Worm (Caenorhabditis elegans) whole organism, young adult: ENCODE results near the gene M18.6.

ENCODE experiments used
- B0019.2 ChIP-seq: fragments of 200-800 bp; sonication (Bioruptor generic); conservative IDR thresholded peaks from 2 replicates; pipeline ENCODE4 v1.3.6; 2022; ENCODE audit warnings: missing genetic modification reagents, missing genetic modification characterization, missing compliant biosample characterization
- D2030.7 ChIP-seq: fragments of 200-800 bp; sonication (Bioruptor generic); IDR thresholded peaks from 2 replicates; pipeline ENCODE4 v1.3.6; 2022; ENCODE audit warnings: missing genetic modification reagents, missing genetic modification characterization, missing compliant biosample characterization
- F22D6.2 ChIP-seq: sonication (generic microtip); optimal IDR thresholded peaks from 2 replicates; lab custom pipeline; 2016; ENCODE audit warnings: mild to moderate bottlenecking, missing genetic modification characterization, missing compliant biosample characterization
- F39B2.1 ChIP-seq: fragments of 200-800 bp; sonication (Bioruptor generic); IDR thresholded peaks from 2 replicates; pipeline ENCODE4 v1.3.6; 2022; ENCODE audit warnings: missing genetic modification reagents, missing genetic modification characterization, missing compliant biosample characterization
- F55B11.4 ChIP-seq: sonication (generic microtip); optimal IDR thresholded peaks from 2 replicates; lab custom pipeline; 2016; ENCODE audit warnings: missing compliant biosample characterization, missing genetic modification characterization, borderline replicate concordance; ENCODE audit not compliant: insufficient read depth
- K11D2.4 ChIP-seq: fragments of 200-800 bp; sonication (Bioruptor generic); IDR thresholded peaks from 2 replicates; pipeline ENCODE4 v1.3.6; 2022; ENCODE audit warnings: missing genetic modification reagents, missing genetic modification characterization, missing compliant biosample characterization
- K12H6.12 ChIP-seq: fragments of 200-800 bp; sonication (Bioruptor generic); optimal IDR thresholded peaks from 2 replicates; lab custom pipeline; 2018; ENCODE audit warnings: mild to moderate bottlenecking, missing genetic modification characterization, missing compliant biosample characterization
- Y53F4B.3 ChIP-seq: fragments of 200-800 bp; sonication (Bioruptor generic); IDR thresholded peaks from 2 replicates; pipeline ENCODE4 v1.3.6; 2022; ENCODE audit warnings: missing genetic modification reagents, missing genetic modification characterization, missing compliant biosample characterization
- Y53G8AR.9 ChIP-seq: fragments of 200-800 bp; sonication (Bioruptor generic); conservative IDR thresholded peaks from 2 replicates; pipeline ENCODE4 v1.3.6; 2022; ENCODE audit warnings: missing genetic modification reagents, missing genetic modification characterization, missing compliant biosample characterization
- Y79H2A.3 ChIP-seq: fragments of 200-800 bp; sonication (Bioruptor generic); conservative IDR thresholded peaks from 2 replicates; pipeline ENCODE4 v1.3.6; 2022; ENCODE audit warnings: missing genetic modification reagents, missing genetic modification characterization, missing compliant biosample characterization
- Y95B8A.8 ChIP-seq: fragments of 200-800 bp; sonication (Bioruptor generic); IDR thresholded peaks from 2 replicates; pipeline ENCODE4 v1.3.6; 2022; ENCODE audit warnings: missing genetic modification reagents, missing genetic modification characterization, missing compliant biosample characterization
- akir-1 ChIP-seq: fragments of 200-800 bp; sonication (Bioruptor generic); optimal IDR thresholded peaks from 2 replicates; lab custom pipeline; 2018; ENCODE audit warnings: mild to moderate bottlenecking, missing genetic modification characterization, moderate library complexity, missing compliant biosample characterization
- ama-1 ChIP-seq, 3 experiments: fragments of 150-350 bp in 1 of 3; sonication (generic microtip) in 2 of 3; optimal IDR thresholded peaks; 2 replicates each; lab custom pipeline; 2014 to 2018; ENCODE audit warnings: missing biosample characterization in 2 of 3, missing genetic modification characterization in 2 of 3, missing genetic modification reagents in 2 of 3
- aptf-3 ChIP-seq: fragments of 200-800 bp; sonication (Bioruptor generic); IDR thresholded peaks from 2 replicates; pipeline ENCODE4 v1.3.6; 2022; ENCODE audit warnings: missing genetic modification characterization, missing compliant biosample characterization
- athp-1 ChIP-seq: sonication (generic microtip); optimal IDR thresholded peaks from 2 replicates; lab custom pipeline; 2017; ENCODE audit warnings: mild to moderate bottlenecking, missing genetic modification characterization, missing compliant biosample characterization
- attf-6 ChIP-seq: fragments of 200-800 bp; sonication (Bioruptor generic); IDR thresholded peaks from 2 replicates; pipeline ENCODE4 v1.3.6; 2022; ENCODE audit warnings: missing genetic modification reagents, missing genetic modification characterization, missing compliant biosample characterization
- cebp-1 ChIP-seq, 2 experiments: fragments of 200-800 bp in 1 of 2; sonication (Bioruptor generic) in 1 of 2; sonication (generic microtip) in 1 of 2; IDR thresholded peaks in 1 of 2; optimal IDR thresholded peaks in 1 of 2; 2 replicates each; pipeline versions ENCODE4 v1.3.6 to Lab custom; 2017 to 2022; ENCODE audit warnings: missing compliant biosample characterization in 2 of 2, missing genetic modification characterization in 2 of 2, mild to moderate bottlenecking in 1 of 2, missing genetic modification reagents in 1 of 2, moderate library complexity in 1 of 2
- ceh-79 ChIP-seq: sonication (generic microtip); optimal IDR thresholded peaks from 2 replicates; lab custom pipeline; 2017; ENCODE audit warnings: mild to moderate bottlenecking, missing genetic modification characterization, missing compliant biosample characterization
- dpl-1 ChIP-seq: fragments of 150-350 bp; optimal IDR thresholded peaks from 2 replicates; lab custom pipeline; 2014; ENCODE audit warnings: missing biosample characterization, missing genetic modification reagents, missing genetic modification characterization
- ekl-4 ChIP-seq: fragments of 200-800 bp; sonication (Bioruptor generic); IDR thresholded peaks from 2 replicates; pipeline ENCODE4 v1.3.6; 2022; ENCODE audit warnings: missing genetic modification reagents, missing genetic modification characterization, missing compliant biosample characterization
- hmg-1.2 ChIP-seq: fragments of 200-800 bp; sonication (Bioruptor generic); IDR thresholded peaks from 2 replicates; pipeline ENCODE4 v1.3.6; 2022; ENCODE audit warnings: missing genetic modification reagents, missing genetic modification characterization, missing compliant biosample characterization
- hrde-1 ChIP-seq: sonication (generic microtip); optimal IDR thresholded peaks from 2 replicates; lab custom pipeline; 2016; ENCODE audit warnings: missing genetic modification characterization, mild to moderate bottlenecking, missing compliant biosample characterization, moderate library complexity, missing genotype, missing genetic modification reagents, borderline replicate concordance
- hsf-1 ChIP-seq: fragments of 200-800 bp; sonication (Bioruptor generic); IDR thresholded peaks from 2 replicates; pipeline ENCODE4 v1.3.6; 2022; ENCODE audit warnings: missing genetic modification reagents, missing genetic modification characterization, missing compliant biosample characterization
- lin-26 ChIP-seq: fragments of 200-800 bp; sonication (Bioruptor generic); IDR thresholded peaks from 2 replicates; pipeline ENCODE4 v1.3.6; 2022; ENCODE audit warnings: missing genetic modification reagents, missing genetic modification characterization, missing compliant biosample characterization
- lin-40 ChIP-seq: sonication (generic microtip); optimal IDR thresholded peaks from 2 replicates; lab custom pipeline; 2016; ENCODE audit warnings: missing genetic modification characterization, mild to moderate bottlenecking, missing compliant biosample characterization, missing genotype, missing genetic modification reagents
- lsl-1 ChIP-seq: fragments of 200-800 bp; sonication (Bioruptor generic); optimal IDR thresholded peaks from 2 replicates; lab custom pipeline; 2018; ENCODE audit warnings: mild to moderate bottlenecking, missing genetic modification characterization, moderate library complexity, missing compliant biosample characterization
- madf-3 ChIP-seq: fragments of 200-800 bp; sonication (Bioruptor generic); IDR thresholded peaks from 2 replicates; pipeline ENCODE4 v1.3.6; 2022; ENCODE audit warnings: missing genetic modification reagents, missing genetic modification characterization, missing compliant biosample characterization
- madf-6 ChIP-seq: fragments of 200-800 bp; sonication (Bioruptor generic); IDR thresholded peaks from 2 replicates; pipeline ENCODE4 v1.3.6; 2022; ENCODE audit warnings: missing genetic modification reagents, missing genetic modification characterization, missing compliant biosample characterization
- nhr-120 ChIP-seq: fragments of 200-800 bp; sonication (Bioruptor generic); IDR thresholded peaks from 2 replicates; pipeline ENCODE4 v1.3.6; 2022; ENCODE audit warnings: missing genetic modification characterization, missing compliant biosample characterization
- nhr-80 ChIP-seq: sonication (generic microtip); optimal IDR thresholded peaks from 2 replicates; lab custom pipeline; 2016; ENCODE audit warnings: missing genetic modification characterization, missing compliant biosample characterization
- pbrm-1 ChIP-seq: fragments of 200-800 bp; sonication (Bioruptor generic); IDR thresholded peaks from 2 replicates; pipeline ENCODE4 v1.3.6; 2022; ENCODE audit warnings: missing genetic modification reagents, missing genetic modification characterization, missing compliant biosample characterization
- rec-8 ChIP-seq, 2 experiments: sonication (generic microtip); optimal IDR thresholded peaks; 2 replicates each; lab custom pipeline; 2016; ENCODE audit warnings: mild to moderate bottlenecking in 2 of 2, missing genetic modification characterization in 2 of 2, missing genetic modification reagents in 2 of 2, missing genotype in 2 of 2, missing biosample characterization in 1 of 2, missing compliant biosample characterization in 1 of 2, moderate library complexity in 1 of 2
- snpc-3.4 ChIP-seq: sonication (generic microtip); optimal IDR thresholded peaks from 2 replicates; lab custom pipeline; 2017; ENCODE audit warnings: missing genetic modification characterization, mild to moderate bottlenecking, missing compliant biosample characterization, antibody characterized with exemption, moderate library complexity, missing genotype, missing genetic modification reagents
- snpc-4 ChIP-seq, 5 experiments: fragments of 150-350 bp in 1 of 5; sonication (generic microtip) in 4 of 5; optimal IDR thresholded peaks; 2 replicates each; lab custom pipeline; 2014 to 2018; ENCODE audit warnings: missing genetic modification characterization in 5 of 5, missing biosample characterization in 3 of 5, antibody characterized with exemption in 2 of 5, mild to moderate bottlenecking in 2 of 5, missing compliant biosample characterization in 2 of 5, missing genotype in 2 of 5, moderate library complexity in 2 of 5, missing genetic modification reagents in 1 of 5
- tbp1 ChIP-seq: fragments of 200-800 bp; sonication (Bioruptor generic); optimal IDR thresholded peaks from 2 replicates; lab custom pipeline; 2018; ENCODE audit warnings: mild to moderate bottlenecking, missing genetic modification characterization, missing compliant biosample characterization
- xnd-1 ChIP-seq: sonication (generic microtip); optimal IDR thresholded peaks from 2 replicates; lab custom pipeline; 2016; ENCODE audit warnings: missing genotype, missing genetic modification reagents, missing genetic modification characterization, missing compliant biosample characterization
- zfh-2 ChIP-seq: fragments of 200-800 bp; sonication (Bioruptor generic); conservative IDR thresholded peaks from 2 replicates; pipeline ENCODE4 v1.3.6; 2022; ENCODE audit warnings: missing genetic modification reagents, missing genetic modification characterization, missing compliant biosample characterization
- ztf-28 ChIP-seq: fragments of 200-800 bp; sonication (Bioruptor generic); IDR thresholded peaks from 2 replicates; pipeline ENCODE4 v1.3.6; 2022; ENCODE audit warnings: missing genetic modification reagents, missing genetic modification characterization, missing compliant biosample characterization
- ztf-6 ChIP-seq: fragments of 200-800 bp; sonication (Bioruptor generic); IDR thresholded peaks from 2 replicates; pipeline ENCODE4 v1.3.6; 2022; ENCODE audit warnings: missing genetic modification reagents, missing genetic modification characterization, missing compliant biosample characterization

Gene M18.6

ce11 chrIV:12122874-12123664 lies 2.0 kb downstream of the M18.6 start, which contains the start of gene aly-3:
Gene aly-3, plus strand, starts transcription at chrIV:12123282.
- TF ChIP-seq akir-1 (GFP tag; lab: Kevin White, UChicago) (no peak), madf-3 (GFP tag; lab: Robert Waterston, UW) (peak; percentile 89), hsf-1 (GFP tag; lab: Robert Waterston, UW) (no peak), aptf-3 (GFP tag; lab: Robert Waterston, UW) (no peak), D2030.7 (GFP tag; lab: Robert Waterston, UW) (no peak), cebp-1 (GFP tag; IDR thresholded peaks at IDR 0.05; lab: Robert Waterston, UW) (no peak), cebp-1 (tag; optimal IDR thresholded peaks at IDR 0.05; lab: Kevin White, UChicago) (peak; percentile 8), ama-1 (optimal IDR thresholded peaks at IDR 0.05; lab: Kevin White, UChicago) (no peak), ama-1 (GFP tag; optimal IDR thresholded peaks at IDR 0.05; lab: Kevin White, UChicago) (peak in 1 of 2 experiments; percentile 15), zfh-2 (no peak), nhr-80 (tag; lab: Kevin White, UChicago) (peak; percentile 6)

DNA sequence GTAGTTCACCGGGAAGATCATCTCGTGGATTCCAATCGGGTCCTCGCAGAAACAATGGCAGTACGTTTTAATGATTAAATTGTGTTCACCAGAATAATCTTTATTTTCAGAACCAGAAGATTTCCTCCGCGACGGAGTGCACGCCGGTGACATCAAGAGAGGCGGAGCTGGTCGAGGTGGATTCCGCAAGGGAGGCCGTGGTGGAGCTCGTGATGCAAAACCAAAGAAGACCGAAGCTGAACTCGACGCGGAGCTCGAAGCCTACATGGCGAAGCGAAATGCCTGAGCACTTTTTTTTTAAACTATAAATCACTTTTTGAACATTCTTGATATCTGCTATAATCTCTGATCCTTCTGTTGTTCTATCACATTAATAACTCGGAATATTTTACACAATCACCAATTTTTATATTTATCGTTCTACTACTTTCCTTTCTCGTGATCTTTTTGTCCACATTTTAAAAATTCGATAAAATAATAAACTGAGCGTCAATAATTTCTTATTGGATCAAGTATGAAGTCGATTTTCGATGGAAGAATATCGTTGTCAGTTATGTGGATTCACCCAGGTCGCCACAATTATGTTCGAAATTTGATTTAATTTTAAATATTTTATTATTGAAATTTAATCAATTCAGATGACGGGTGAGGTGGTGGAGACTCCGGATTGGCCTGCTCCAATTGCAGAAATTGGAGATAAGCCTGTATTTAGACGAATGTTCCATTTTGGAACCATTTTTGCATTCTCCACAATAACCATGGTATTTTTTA lies 3.4 kb downstream of the M18.6 start, which contains the start of gene dhhc-6:
Gene dhhc-6, plus strand, starts transcription at position 639 of the 771 bp plus-strand sequence.
- TF ChIP-seq Y79H2A.3 (GFP tag; lab: Robert Waterston, UW) (no peak), snpc-4 (GFP tag; optimal IDR thresholded peaks at IDR 0.05; lab: Kevin White, UChicago) (no peak), snpc-4 (tag; optimal IDR thresholded peaks at IDR 0.05; lab: Kevin White, UChicago) (peak in 1 of 4 experiments; percentile 19), ztf-28 (GFP tag; lab: Robert Waterston, UW) (no peak), D2030.7 (GFP tag; lab: Robert Waterston, UW) (no peak), zfh-2 (peak; percentile 70), hmg-1.2 (GFP tag; lab: Robert Waterston, UW) (no peak; the same call in 1 of the 2 replicates), cebp-1 (GFP tag; IDR thresholded peaks at IDR 0.05; lab: Robert Waterston, UW) (no peak), cebp-1 (tag; optimal IDR thresholded peaks at IDR 0.05; lab: Kevin White, UChicago) (peak; percentile 6), nhr-120 (GFP tag; lab: Robert Waterston, UW) (no peak), K12H6.12 (no peak), ztf-6 (GFP tag; lab: Robert Waterston, UW) (no peak), Y53F4B.3 (GFP tag; lab: Robert Waterston, UW) (no peak), dpl-1 (GFP tag; lab: Kevin White, UChicago) (no peak), lin-40 (tag; lab: Kevin White, UChicago) (no peak), pbrm-1 (no peak), ekl-4 (GFP tag; lab: Robert Waterston, UW) (0 out of 2 replicates have a peak, but pooled peaks have one; percentile 27), Y53G8AR.9 (GFP tag; lab: Robert Waterston, UW) (0 out of 2 replicates have a peak, but pooled peaks have one; percentile 18), ama-1 (optimal IDR thresholded peaks at IDR 0.05; lab: Kevin White, UChicago) (no peak), ama-1 (GFP tag; optimal IDR thresholded peaks at IDR 0.05; lab: Kevin White, UChicago) (peak in 1 of 2 experiments; percentile 40), xnd-1 (no peak), Y95B8A.8 (GFP tag; lab: Robert Waterston, UW) (peak; percentile 58; the same call in 1 of the 2 replicates), F55B11.4 (tag; lab: Kevin White, UChicago) (no peak), nhr-80 (tag; lab: Kevin White, UChicago) (no peak), tbp1 (GFP tag; lab: Kevin White, UChicago) (no peak), B0019.2 (GFP tag; lab: Robert Waterston, UW) (no peak), K11D2.4 (GFP tag; lab: Robert Waterston, UW) (no peak), athp-1 (tag; lab: Kevin White, UChicago) (peak; percentile 5), F22D6.2 (tag; lab: Kevin White, UChicago) (no peak), lin-26 (GFP tag; lab: Robert Waterston, UW) (no peak), ceh-79 (tag; lab: Kevin White, UChicago) (no peak), attf-6 (GFP tag; lab: Robert Waterston, UW) (0 out of 2 replicates have a peak, but pooled peaks have one; percentile 43), rec-8 (tag; optimal IDR thresholded peaks at IDR 0.05; lab: Kevin White, UChicago) (no peak), F39B2.1 (no peak), madf-6 (GFP tag; lab: Robert Waterston, UW) (peak; percentile 19; the same call in 1 of the 2 replicates), hrde-1 (tag; lab: Kevin White, UChicago) (peak; percentile 40), snpc-3.4 (tag; lab: Kevin White, UChicago) (no peak), lsl-1 (GFP tag; lab: Kevin White, UChicago) (no peak)
